Worm (Caenorhabditis elegans) whole organism, late embryonic: ENCODE measurements around the gene F36D3.16.

Experiments used
- C38D4.7 ChIP-seq: fragments of 200-800 bp; sonication (Bioruptor generic); optimal IDR thresholded peaks from 2 replicates; lab custom pipeline; 2018; ENCODE audit warnings: mild to moderate bottlenecking, missing genetic modification characterization, moderate library complexity, missing compliant biosample characterization
- K02D7.2 ChIP-seq: sonication (generic microtip); optimal IDR thresholded peaks from 2 replicates; lab custom pipeline; 2017; ENCODE audit warnings: mild to moderate bottlenecking, missing genetic modification characterization, missing compliant biosample characterization
- Y22D7AL.16 ChIP-seq: sonication (generic microtip); optimal IDR thresholded peaks from 2 replicates; lab custom pipeline; 2016; ENCODE audit warnings: missing genetic modification characterization, missing compliant biosample characterization
- ama-1 ChIP-seq: fragments of 150-350 bp; optimal IDR thresholded peaks from 2 replicates; lab custom pipeline; 2014
- ceh-14 ChIP-seq: sonication (generic microtip); optimal IDR thresholded peaks from 2 replicates; lab custom pipeline; 2016; ENCODE audit warnings: missing genotype, missing genetic modification characterization, missing compliant biosample characterization
- ceh-18 ChIP-seq: sonication (generic microtip); optimal IDR thresholded peaks from 2 replicates; lab custom pipeline; 2016; ENCODE audit warnings: missing genetic modification characterization, missing compliant biosample characterization
- ceh-19 ChIP-seq: fragments of 200-800 bp; sonication (Bioruptor generic); optimal IDR thresholded peaks from 2 replicates; lab custom pipeline; 2018; ENCODE audit warnings: mild to moderate bottlenecking, missing genetic modification characterization, missing compliant biosample characterization
- ceh-2 ChIP-seq: sonication (generic microtip); optimal IDR thresholded peaks from 2 replicates; lab custom pipeline; 2016; ENCODE audit warnings: missing genotype, missing genetic modification characterization, missing compliant biosample characterization
- ceh-22 ChIP-seq: sonication (generic microtip); optimal IDR thresholded peaks from 2 replicates; lab custom pipeline; 2017; ENCODE audit warnings: missing biosample characterization, missing genetic modification characterization
- ceh-30 ChIP-seq: fragments of 150-350 bp; optimal IDR thresholded peaks from 2 replicates; lab custom pipeline; 2014; ENCODE audit warnings: missing biosample characterization, missing genetic modification characterization
- ceh-34 ChIP-seq: sonication (generic microtip); optimal IDR thresholded peaks from 2 replicates; lab custom pipeline; 2016; ENCODE audit warnings: mild to moderate bottlenecking, missing genetic modification characterization, missing compliant biosample characterization
- ceh-9 ChIP-seq: sonication (generic microtip); optimal IDR thresholded peaks from 2 replicates; lab custom pipeline; 2016; ENCODE audit warnings: mild to moderate bottlenecking, missing genetic modification characterization, inconsistent platforms, missing compliant biosample characterization
- che-1 ChIP-seq: sonication (generic microtip); optimal IDR thresholded peaks from 2 replicates; lab custom pipeline; 2016; ENCODE audit warnings: mild to moderate bottlenecking, missing genetic modification characterization, missing compliant biosample characterization
- dmd-4 ChIP-seq: sonication (generic microtip); optimal IDR thresholded peaks from 2 replicates; lab custom pipeline; 2016; ENCODE audit warnings: borderline replicate concordance, missing genetic modification characterization, missing compliant biosample characterization
- ets-4 ChIP-seq: sonication (generic microtip); optimal IDR thresholded peaks from 2 replicates; lab custom pipeline; 2016; ENCODE audit warnings: missing genetic modification characterization, missing compliant biosample characterization
- fkh-6 ChIP-seq: sonication (generic microtip); optimal IDR thresholded peaks from 2 replicates; lab custom pipeline; 2016; ENCODE audit warnings: missing genetic modification characterization, missing compliant biosample characterization
- gmeb-2 ChIP-seq: sonication (generic microtip); optimal IDR thresholded peaks from 2 replicates; lab custom pipeline; 2016; ENCODE audit warnings: missing genetic modification characterization, inconsistent platforms, missing compliant biosample characterization
- hlh-13 ChIP-seq: fragments of 200-800 bp; sonication (Bioruptor generic); optimal IDR thresholded peaks from 2 replicates; lab custom pipeline; 2018; ENCODE audit warnings: mild to moderate bottlenecking, missing genetic modification characterization, missing compliant biosample characterization
- hlh-15 ChIP-seq: sonication (generic microtip); optimal IDR thresholded peaks from 2 replicates; lab custom pipeline; 2016; ENCODE audit warnings: missing genetic modification characterization, missing compliant biosample characterization
- madf-2 ChIP-seq: sonication (generic microtip); optimal IDR thresholded peaks from 2 replicates; lab custom pipeline; 2017; ENCODE audit warnings: missing genetic modification characterization, missing compliant biosample characterization
- mec-3 ChIP-seq: sonication (generic microtip); optimal IDR thresholded peaks from 2 replicates; lab custom pipeline; 2016; ENCODE audit warnings: borderline replicate concordance, missing genetic modification characterization, missing compliant biosample characterization
- nhr-11 ChIP-seq: fragments of 150-350 bp; optimal IDR thresholded peaks from 2 replicates; lab custom pipeline; 2014; ENCODE audit warnings: missing biosample characterization, missing genetic modification characterization
- nhr-232 ChIP-seq: sonication (generic microtip); optimal IDR thresholded peaks from 2 replicates; lab custom pipeline; 2016; ENCODE audit warnings: missing genetic modification characterization, missing compliant biosample characterization
- npax-4 ChIP-seq: sonication (generic microtip); optimal IDR thresholded peaks from 2 replicates; lab custom pipeline; 2016; ENCODE audit warnings: missing genetic modification characterization, missing compliant biosample characterization
- pag-3 ChIP-seq: sonication (generic microtip); optimal IDR thresholded peaks from 2 replicates; lab custom pipeline; 2016; ENCODE audit warnings: missing compliant biosample characterization, missing genetic modification characterization, borderline replicate concordance
- pat-9 ChIP-seq: fragments of 200-800 bp; sonication (Bioruptor generic); optimal IDR thresholded peaks from 2 replicates; lab custom pipeline; 2018; ENCODE audit warnings: mild to moderate bottlenecking, missing genetic modification characterization, moderate library complexity, missing compliant biosample characterization
- pha-2 ChIP-seq: sonication (generic microtip); optimal IDR thresholded peaks from 2 replicates; lab custom pipeline; 2017; ENCODE audit warnings: mild to moderate bottlenecking, missing genetic modification characterization, missing compliant biosample characterization
- ref-2 ChIP-seq: sonication (generic microtip); optimal IDR thresholded peaks from 2 replicates; lab custom pipeline; 2016; ENCODE audit warnings: missing genetic modification characterization, missing compliant biosample characterization
- rnt-1 ChIP-seq: sonication (generic microtip); optimal IDR thresholded peaks from 2 replicates; lab custom pipeline; 2016; ENCODE audit warnings: missing genetic modification characterization, missing compliant biosample characterization
- syd-9 ChIP-seq: sonication (generic microtip); optimal IDR thresholded peaks from 2 replicates; lab custom pipeline; 2016; ENCODE audit warnings: mild to moderate bottlenecking, missing genetic modification characterization, moderate library complexity, missing compliant biosample characterization
- tbx-2 ChIP-seq: sonication (generic microtip); optimal IDR thresholded peaks from 2 replicates; lab custom pipeline; 2016; ENCODE audit warnings: missing genetic modification characterization, missing compliant biosample characterization
- tbx-7 ChIP-seq: sonication (generic microtip); optimal IDR thresholded peaks from 2 replicates; lab custom pipeline; 2016; ENCODE audit warnings: missing genotype, missing genetic modification characterization, missing compliant biosample characterization
- unc-3 ChIP-seq, 2 experiments: fragments of 200-800 bp in 1 of 2; sonication (Bioruptor generic) in 1 of 2; sonication (generic microtip) in 1 of 2; conservative IDR thresholded peaks in 1 of 2; optimal IDR thresholded peaks in 1 of 2; 2 replicates each; pipeline versions ENCODE4 v1.3.6 to Lab custom; 2016 to 2022; ENCODE audit warnings: missing compliant biosample characterization in 2 of 2, missing genetic modification characterization in 2 of 2, missing genetic modification reagents in 1 of 2
- unc-55 ChIP-seq: sonication (generic microtip); optimal IDR thresholded peaks from 2 replicates; lab custom pipeline; 2017; ENCODE audit warnings: missing biosample characterization, missing genetic modification reagents, missing genetic modification characterization
- unc-86 ChIP-seq: sonication (generic microtip); optimal IDR thresholded peaks from 2 replicates; lab custom pipeline; 2016; ENCODE audit warnings: missing genetic modification characterization, missing compliant biosample characterization
- zip-5 ChIP-seq: sonication (generic microtip); optimal IDR thresholded peaks from 2 replicates; lab custom pipeline; 2016; ENCODE audit warnings: missing genetic modification characterization, missing compliant biosample characterization

Gene F36D3.16

DNA sequence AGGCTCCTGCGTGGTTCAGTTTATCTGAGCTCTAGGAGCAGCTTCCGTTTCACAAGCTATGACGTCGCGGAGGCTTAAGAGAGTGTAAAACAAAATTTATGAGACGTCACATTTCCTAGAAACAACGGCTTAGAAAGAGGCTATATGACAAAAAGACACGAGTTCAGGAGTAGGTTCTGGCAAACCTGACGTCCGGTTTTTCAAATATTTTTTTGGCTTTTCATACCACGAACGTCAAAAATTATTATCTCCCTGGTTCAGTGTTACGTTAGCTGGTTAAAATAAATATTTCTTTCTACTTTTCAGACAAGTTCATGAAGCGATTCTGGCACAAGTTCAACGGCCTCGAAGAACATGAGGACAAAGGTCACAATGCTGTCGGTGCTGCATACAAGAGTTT, at the start of gene F36D3.16:
Gene F36D3.16, plus strand, starts transcription at position 301 of the 400 bp plus-strand sequence.
- TF ChIP-seq ceh-19 (GFP tag; lab: Kevin White, UChicago) (no peak), hlh-15 (no peak), madf-2 (tag; lab: Kevin White, UChicago) (no peak)

DNA sequence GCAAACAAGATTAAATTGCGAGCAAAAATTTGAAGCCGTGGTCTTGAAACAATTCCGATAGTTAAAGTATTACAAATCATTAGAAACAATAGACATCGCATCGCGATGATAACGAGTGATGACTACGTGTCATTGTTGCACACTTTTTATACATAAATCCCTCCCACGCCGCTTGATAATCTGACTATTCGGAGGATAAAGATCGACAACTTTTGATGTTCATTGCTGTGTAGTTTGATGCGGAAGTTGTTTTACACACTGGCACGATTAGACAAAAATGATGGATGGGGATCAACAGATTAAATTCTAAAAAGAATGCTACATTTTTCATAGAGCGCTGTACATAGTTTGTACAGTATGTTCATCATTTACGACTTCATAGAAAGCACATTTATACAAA, 48.6 kb upstream of the F36D3.16 start, which contains the start of gene T08G3.11:
Gene T08G3.11, minus strand, starts transcription at position 101 of the 400 bp plus-strand sequence.
- TF ChIP-seq hlh-13 = no peak
- TF ChIP-seq, all 69 proteins: peak for 0

DNA sequence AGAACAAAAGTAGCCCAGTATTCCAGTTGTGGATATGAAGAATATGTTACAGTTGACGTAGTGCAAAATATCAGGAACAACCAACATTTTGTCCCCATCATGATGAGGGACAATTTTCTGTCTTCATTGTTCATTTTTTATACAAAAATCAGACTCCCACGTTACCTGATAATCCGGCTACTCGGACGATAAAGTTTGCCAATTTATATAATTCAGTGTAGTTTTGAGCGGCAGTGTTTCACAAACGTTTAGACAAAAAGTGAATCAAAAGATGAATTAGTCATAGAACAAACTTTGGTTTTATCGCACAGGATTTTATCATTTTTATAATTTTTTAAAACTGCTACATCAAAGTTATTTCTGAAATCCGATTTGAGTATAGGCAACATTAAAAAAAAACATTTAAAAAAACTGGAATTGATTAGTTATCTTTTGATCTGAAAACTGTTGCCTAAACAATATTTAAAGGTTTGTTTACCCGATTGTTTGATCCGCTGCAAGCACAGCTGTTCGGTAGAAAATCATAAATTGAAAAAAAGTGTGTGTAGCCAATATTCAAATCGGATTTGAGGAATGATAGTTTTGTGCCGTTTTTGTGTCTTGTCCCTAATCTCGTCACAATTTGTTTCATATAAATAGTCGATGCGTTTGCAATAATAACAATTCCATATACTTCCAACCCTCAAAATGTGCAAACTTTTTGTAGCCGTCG, 46.8 kb upstream of the F36D3.16 start, which contains the start of the genes F57E7.4 and spig-6:
Gene F57E7.4, minus strand, starts transcription at position 101 of the 712 bp plus-strand sequence.
Gene spig-6, plus strand, starts transcription at position 662 of the 712 bp plus-strand sequence.
- TF ChIP-seq hlh-13 (no peak), tbx-2 (tag; lab: Kevin White, UChicago) (no peak), tbx-7 (tag; lab: Kevin White, UChicago) (no peak), zip-5 (no peak), ceh-22 (tag; lab: Kevin White, UChicago) (no peak), npax-4 (tag; lab: Kevin White, UChicago) (no peak), syd-9 (tag; lab: Kevin White, UChicago) (no peak), ceh-19 (GFP tag; lab: Kevin White, UChicago) (no peak), unc-86 (no peak), K02D7.2 (tag; lab: Kevin White, UChicago) (no peak), rnt-1 (tag; lab: Kevin White, UChicago) (no peak), Y22D7AL.16 (no peak), hlh-15 (no peak)

DNA sequence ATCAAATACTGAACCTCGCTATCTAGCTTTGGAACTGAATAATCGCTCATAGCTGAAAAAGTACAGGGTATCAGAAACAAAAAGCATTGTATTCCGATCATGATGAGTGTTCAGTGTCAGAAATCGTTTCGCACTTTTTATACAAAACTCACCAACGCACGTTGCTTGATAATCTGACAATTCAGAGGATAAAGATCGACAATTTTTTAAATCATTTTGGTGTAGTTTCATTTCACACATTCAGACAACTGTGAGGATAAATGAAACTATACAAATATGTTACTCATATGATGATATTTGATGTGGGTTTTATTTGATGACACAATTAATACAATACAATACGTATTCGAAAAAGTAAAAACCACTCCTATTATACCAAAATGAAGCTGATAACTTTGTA, 44.9 kb upstream of the F36D3.16 start, which contains the start of gene F57E7.2:
Gene F57E7.2, minus strand, starts transcription at position 101 of the 400 bp plus-strand sequence.
- TF ChIP-seq che-1 (tag; lab: Kevin White, UChicago) (no peak), ceh-18 (tag; lab: Kevin White, UChicago) (no peak), ceh-14 (tag; lab: Kevin White, UChicago) (no peak), pat-9 (no peak), rnt-1 (tag; lab: Kevin White, UChicago) (no peak), pha-2 (tag; lab: Kevin White, UChicago) (no peak), unc-3 (GFP tag; conservative IDR thresholded peaks at IDR 0.05; lab: Robert Waterston, UW) (no peak), unc-3 (tag; optimal IDR thresholded peaks at IDR 0.05; lab: Kevin White, UChicago) (no peak), ceh-9 (tag; lab: Kevin White, UChicago) (no peak)

- TF ChIP-seq ceh-34 (tag; lab: Kevin White, UChicago) = no peak
- TF ChIP-seq ceh-14 (tag; lab: Kevin White, UChicago) = no peak
- no peak for TF ChIP-seq ets-4
- TF ChIP-seq ref-2 (tag; lab: Kevin White, UChicago) = no peak
- TF ChIP-seq zip-5 = no peak
- TF ChIP-seq pag-3 (tag; lab: Kevin White, UChicago) = no peak
- no peak for TF ChIP-seq ceh-18 (tag; lab: Kevin White, UChicago)
- no peak for TF ChIP-seq C38D4.7 (GFP tag; lab: Kevin White, UChicago)
- TF ChIP-seq ceh-9 (tag; lab: Kevin White, UChicago) = no peak
- TF ChIP-seq, all 69 proteins: peak for 0
Measured at ce11 chrV:16483681-16484080, 44.2 kb upstream of the F36D3.16 start, which contains the start of gene srh-139. Gene srh-139, plus strand, starts transcription at chrV:16483981.

DNA sequence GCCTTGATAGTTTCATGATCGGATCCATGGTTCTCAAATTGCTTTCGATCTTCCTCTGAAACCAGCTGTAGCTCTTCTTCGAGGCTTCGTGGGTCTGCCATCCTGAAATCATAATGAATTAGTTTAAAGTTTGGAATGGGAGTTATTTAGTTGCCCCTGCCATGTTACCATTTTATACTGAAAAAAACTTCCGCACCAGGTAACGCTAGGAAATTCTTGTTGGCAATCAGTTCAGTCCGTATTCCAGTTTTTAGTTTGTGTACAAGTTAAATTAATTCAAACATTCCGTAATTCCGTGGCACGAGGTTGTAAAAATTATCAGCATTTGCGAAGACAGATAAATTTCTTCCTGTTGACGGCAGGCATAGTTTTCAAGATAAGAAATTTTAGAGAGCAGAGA, 40.4 kb upstream of the F36D3.16 start, which contains the start of gene Y32B12A.5:
Gene Y32B12A.5, minus strand, starts transcription at position 101 of the 400 bp plus-strand sequence.
- TF ChIP-seq ceh-18 (tag; lab: Kevin White, UChicago) (no peak), mec-3 (tag; lab: Kevin White, UChicago) (no peak), nhr-11 (tag; lab: Kevin White, UChicago) (no peak), pag-3 (tag; lab: Kevin White, UChicago) (no peak), pha-2 (tag; lab: Kevin White, UChicago) (no peak), ceh-2 (tag; lab: Kevin White, UChicago) (no peak), ceh-30 (tag; lab: Kevin White, UChicago) (no peak), ama-1 (lab: Kevin White, UChicago) (no peak), unc-55 (GFP tag; lab: Kevin White, UChicago) (no peak), dmd-4 (tag; lab: Kevin White, UChicago) (no peak), gmeb-2 (tag; lab: Kevin White, UChicago) (no peak), ceh-19 (GFP tag; lab: Kevin White, UChicago) (no peak), nhr-232 (no peak), fkh-6 (no peak)
